Fruit fly (Drosophila melanogaster) whole organism, adult: ENCODE data around the gene DnaJ-H.

Source experiments
- CG11617 ChIP-seq: fragments of 200-800 bp; sonication (Bioruptor generic); optimal IDR thresholded peaks from 2 replicates; lab custom pipeline; 2017; ENCODE audit warnings: mild to moderate bottlenecking, missing biosample characterization, missing genetic modification reagents, missing genetic modification characterization
- CG12768 ChIP-seq: fragments of 200-800 bp; sonication (Bioruptor generic); optimal IDR thresholded peaks from 2 replicates; lab custom pipeline; 2017; ENCODE audit warnings: missing biosample characterization, missing genetic modification characterization, mild to moderate bottlenecking, moderate library complexity, missing genetic modification reagents
- CG14711 ChIP-seq: fragments of 200-800 bp; sonication (Bioruptor generic); optimal IDR thresholded peaks from 2 replicates; lab custom pipeline; 2018; ENCODE audit warnings: missing biosample characterization, mild to moderate bottlenecking, missing genetic modification characterization, moderate library complexity
- CG1620 ChIP-seq: fragments of 200-800 bp; sonication (Bioruptor generic); optimal IDR thresholded peaks from 2 replicates; lab custom pipeline; 2016; ENCODE audit warnings: missing biosample characterization, missing genetic modification characterization
- CG33017 ChIP-seq: fragments of 200-800 bp; sonication (Bioruptor generic); optimal IDR thresholded peaks from 2 replicates; lab custom pipeline; 2018; ENCODE audit warnings: missing biosample characterization, mild to moderate bottlenecking, missing genetic modification characterization, moderate library complexity
- CG5204 ChIP-seq: fragments of 200-800 bp; sonication (Bioruptor generic); optimal IDR thresholded peaks from 2 replicates; lab custom pipeline; 2016; ENCODE audit warnings: missing biosample characterization, missing genetic modification characterization
- CG7045 ChIP-seq: fragments of 200-800 bp; sonication (Bioruptor generic); optimal IDR thresholded peaks from 2 replicates; lab custom pipeline; 2017; ENCODE audit warnings: missing biosample characterization, mild to moderate bottlenecking, missing genetic modification characterization
- CG7101 ChIP-seq: fragments of 200-800 bp; sonication (Bioruptor generic); optimal IDR thresholded peaks from 2 replicates; lab custom pipeline; 2018; ENCODE audit warnings: missing biosample characterization, mild to moderate bottlenecking, missing genetic modification characterization, moderate library complexity
- Clk ChIP-seq: fragments of 200-800 bp; sonication (Bioruptor generic); optimal IDR thresholded peaks from 2 replicates; lab custom pipeline; 2017; ENCODE audit warnings: missing biosample characterization, missing genetic modification characterization
- Crg-1 ChIP-seq: fragments of 200-800 bp; sonication (Bioruptor generic); optimal IDR thresholded peaks from 2 replicates; lab custom pipeline; 2016; ENCODE audit warnings: missing biosample characterization, missing genetic modification characterization
- Hr96 ChIP-seq: fragments of 200-800 bp; sonication (Bioruptor generic); optimal IDR thresholded peaks from 2 replicates; lab custom pipeline; 2016; ENCODE audit warnings: missing biosample characterization, missing genetic modification characterization
- Mnt ChIP-seq: fragments of 200-800 bp; sonication (Bioruptor generic); optimal IDR thresholded peaks from 2 replicates; lab custom pipeline; 2016; ENCODE audit warnings: missing biosample characterization, mild to moderate bottlenecking, missing genetic modification characterization
- bab1 ChIP-seq: fragments of 200-800 bp; sonication (Bioruptor generic); optimal IDR thresholded peaks from 3 replicates; lab custom pipeline; 2019; ENCODE audit warnings: missing biosample characterization, mild to moderate bottlenecking, missing genetic modification characterization, moderate library complexity
- cic ChIP-seq: fragments of 200-800 bp; sonication (Bioruptor generic); optimal IDR thresholded peaks from 2 replicates; lab custom pipeline; 2017; ENCODE audit warnings: missing biosample characterization, mild to moderate bottlenecking, missing genetic modification characterization, moderate library complexity
- cnc ChIP-seq, 2 experiments: fragments of >200 bp; optimal IDR thresholded peaks; 2 replicates each; lab custom pipeline; 2017
- kay ChIP-seq: fragments of 200-800 bp; sonication (Bioruptor generic); peaks from one replicate; lab custom pipeline; 2016; ENCODE audit warnings: missing biosample characterization, missing genetic modification characterization, borderline replicate concordance
- ovo ChIP-seq: fragments of 200-800 bp; sonication (Bioruptor generic); optimal IDR thresholded peaks from 2 replicates; lab custom pipeline; 2016; ENCODE audit warnings: missing biosample characterization, missing genetic modification characterization
- pad ChIP-seq: fragments of 200-800 bp; sonication (Bioruptor generic); optimal IDR thresholded peaks from 3 replicates; lab custom pipeline; 2017; ENCODE audit warnings: missing biosample characterization, missing genetic modification characterization, mild to moderate bottlenecking, moderate library complexity, missing genetic modification reagents
- tj ChIP-seq: fragments of 200-800 bp; sonication (Bioruptor generic); optimal IDR thresholded peaks from 3 replicates; lab custom pipeline; 2017; ENCODE audit warnings: missing biosample characterization, mild to moderate bottlenecking, missing genetic modification characterization, moderate library complexity
- toe ChIP-seq: fragments of 200-800 bp; sonication (Bioruptor generic); optimal IDR thresholded peaks from 2 replicates; lab custom pipeline; 2016; ENCODE audit warnings: missing biosample characterization, missing genetic modification characterization

Gene DnaJ-H

DNA sequence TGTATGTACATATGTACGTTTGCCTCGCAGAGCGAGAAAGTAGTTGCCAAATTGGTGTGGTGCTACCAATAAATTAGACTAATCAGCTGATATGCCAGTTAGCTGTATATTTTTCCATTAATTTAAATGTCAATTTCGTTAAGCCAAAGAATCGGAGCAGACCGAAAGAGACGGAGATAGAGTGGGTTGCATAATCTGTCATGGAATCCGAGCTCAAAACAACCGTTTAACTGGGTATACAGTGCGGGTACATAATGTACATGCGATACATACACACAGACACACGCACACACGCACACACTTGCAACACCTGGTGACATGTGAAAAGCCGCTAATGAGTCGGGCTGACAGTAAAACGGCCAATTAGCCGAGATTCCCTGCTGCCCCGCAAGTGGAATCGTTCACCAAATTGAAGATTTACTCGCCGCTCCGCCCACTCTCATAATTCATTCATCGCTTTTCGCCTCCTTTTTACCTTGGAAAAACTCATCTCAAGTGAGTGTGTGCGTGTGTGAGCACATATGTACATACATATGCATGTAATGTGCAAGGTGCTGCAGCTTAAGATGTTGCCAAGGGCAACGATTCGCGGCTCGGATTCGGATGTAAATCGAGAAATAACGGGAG lies 25.3 kb upstream of the DnaJ-H start:
- no peak for TF ChIP-seq bab1 (GFP tag; lab: Kevin White, UChicago)
- TF ChIP-seq Crg-1 (GFP tag; lab: Kevin White, UChicago): no peak
- peak; percentile 2 for TF ChIP-seq ovo (GFP tag; lab: Kevin White, UChicago)

DNA sequence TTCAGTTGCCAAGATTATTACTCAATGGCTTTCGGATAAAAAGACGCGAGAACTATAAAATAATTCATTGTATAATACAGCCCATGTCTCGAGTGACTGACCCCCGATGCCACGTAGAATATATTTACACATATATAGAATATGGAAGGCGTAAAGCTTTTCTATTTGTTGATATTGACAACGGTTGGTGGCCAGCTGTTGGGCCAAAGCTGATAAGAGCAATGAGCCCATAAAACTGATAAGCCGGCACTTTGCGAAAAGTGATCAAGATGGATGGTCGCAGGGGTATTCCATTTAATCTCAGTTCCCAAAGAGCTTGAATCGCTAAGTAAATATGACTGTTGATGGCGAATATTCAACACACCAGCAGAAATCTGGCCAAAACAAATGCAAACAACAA lies 24.7 kb upstream of the DnaJ-H start:
- TF ChIP-seq CG7045 (peak; percentile 26), cic (GFP tag; lab: Kevin White, UChicago) (peak; percentile 95), CG12768 (GFP tag; lab: Kevin White, UChicago) (peak; percentile 81), CG14711 (peak; percentile 12), ovo (GFP tag; lab: Kevin White, UChicago) (peak; percentile 19), CG7101 (tag; lab: Kevin White, UChicago) (peak; percentile 52), CG5204 (no peak), cnc (optimal IDR thresholded peaks at IDR 0.05; lab: Kevin White, UChicago) (no peak), bab1 (GFP tag; lab: Kevin White, UChicago) (no peak), Clk (peak; percentile 13), Crg-1 (GFP tag; lab: Kevin White, UChicago) (no peak), Hr96 (GFP tag; lab: Kevin White, UChicago) (no peak), tj (peak; percentile 18), pad (GFP tag; lab: Kevin White, UChicago) (peak; percentile 55), CG11617 (peak; percentile 44), Mnt (GFP tag; lab: Kevin White, UChicago) (peak; percentile 57), toe (GFP tag; lab: Kevin White, UChicago) (no peak), CG1620 (GFP tag; lab: Kevin White, UChicago) (no peak), CG33017 (peak; percentile 43), kay (GFP tag; lab: Kevin White, UChicago) (no peak)

DNA sequence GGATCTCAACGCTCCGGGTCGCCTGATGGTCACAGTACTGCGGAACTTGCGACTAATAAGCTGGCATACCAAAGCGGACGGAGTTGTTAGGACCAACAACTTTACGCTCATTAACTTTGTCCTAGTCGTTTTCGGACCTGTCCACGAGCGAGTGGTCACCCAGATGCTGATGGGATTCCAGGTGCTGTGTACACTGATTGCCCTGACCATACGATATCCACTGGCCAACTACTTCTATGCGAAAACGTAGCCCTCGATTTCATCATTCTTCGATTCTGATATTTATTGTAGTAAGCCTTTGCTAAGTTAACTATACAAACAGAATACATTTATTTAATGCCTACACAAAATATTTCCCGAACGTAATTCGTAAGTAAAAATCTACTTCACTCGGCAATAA lies 17.3 kb upstream of the DnaJ-H start, which contains the start of gene Rsph1:
Gene Rsph1, plus strand, starts transcription at position 301 of the 400 bp plus-strand sequence.
- TF ChIP-seq Hr96 (GFP tag; lab: Kevin White, UChicago): no peak
- no peak for TF ChIP-seq Clk
- no peak for TF ChIP-seq CG14711
- no peak for TF ChIP-seq cic (GFP tag; lab: Kevin White, UChicago)
- no peak for TF ChIP-seq Mnt (GFP tag; lab: Kevin White, UChicago)
- TF ChIP-seq CG5204: no peak
- no peak for TF ChIP-seq CG7101 (tag; lab: Kevin White, UChicago)
- no peak for TF ChIP-seq toe (GFP tag; lab: Kevin White, UChicago)
- no peak for TF ChIP-seq Crg-1 (GFP tag; lab: Kevin White, UChicago)

DNA sequence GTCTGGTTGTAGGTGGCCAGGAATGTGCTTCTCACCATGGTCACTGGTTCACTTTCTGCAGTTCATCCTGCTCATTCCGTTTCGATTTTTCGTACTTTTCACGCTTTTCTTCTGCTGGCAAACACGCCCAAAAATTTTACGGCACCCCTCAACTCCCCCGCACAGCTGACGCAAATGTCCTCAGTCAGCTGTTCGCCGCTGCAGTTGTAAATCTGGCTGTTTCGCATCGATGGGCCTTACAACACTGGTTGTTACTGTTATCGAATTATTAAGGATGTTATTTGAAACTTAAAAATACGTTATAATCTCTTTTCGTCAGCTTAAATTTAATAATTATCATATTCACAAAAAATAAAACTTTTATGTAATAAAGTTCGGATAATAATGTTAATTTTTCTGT lies 16.5 kb upstream of the DnaJ-H start, which contains the start of gene Mgat3:
Gene Mgat3, minus strand, starts transcription at position 182 of the 400 bp plus-strand sequence.
- no peak for TF ChIP-seq toe (GFP tag; lab: Kevin White, UChicago)
- no peak for TF ChIP-seq bab1 (GFP tag; lab: Kevin White, UChicago)
- no peak for TF ChIP-seq CG5204
- no peak for TF ChIP-seq kay (GFP tag; lab: Kevin White, UChicago)
- no peak for TF ChIP-seq pad (GFP tag; lab: Kevin White, UChicago)
- no peak for TF ChIP-seq Mnt (GFP tag; lab: Kevin White, UChicago)
- no peak for TF ChIP-seq CG7045
- no peak for TF ChIP-seq CG12768 (GFP tag; lab: Kevin White, UChicago)
- TF ChIP-seq Crg-1 (GFP tag; lab: Kevin White, UChicago): no peak

DNA sequence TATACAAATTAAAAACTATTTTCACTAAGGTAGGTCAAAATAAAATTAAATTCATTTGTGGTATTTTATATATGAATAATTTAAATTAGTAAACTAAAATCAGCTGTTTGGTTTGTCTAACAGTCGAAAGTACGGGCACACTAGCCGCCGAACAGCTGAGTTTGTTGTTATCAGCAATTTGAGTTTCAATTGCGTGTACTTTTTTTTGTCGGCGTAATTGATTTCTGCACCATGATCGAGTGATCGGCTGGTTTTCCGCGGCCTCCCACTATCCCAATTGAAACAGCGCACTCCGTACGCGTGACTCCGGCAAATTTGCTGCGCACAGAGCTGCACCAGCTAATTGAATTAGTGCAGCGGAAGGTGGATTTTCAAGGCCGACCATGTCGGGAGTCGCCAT lies 13.2 kb upstream of the DnaJ-H start, which contains the start of gene Alg7:
Gene Alg7, plus strand, starts transcription at position 153 of the 400 bp plus-strand sequence.
- TF ChIP-seq tj (peak; percentile 45), Mnt (GFP tag; lab: Kevin White, UChicago) (no peak), bab1 (GFP tag; lab: Kevin White, UChicago) (peak; percentile 49), ovo (GFP tag; lab: Kevin White, UChicago) (no peak), CG7045 (no peak), kay (GFP tag; lab: Kevin White, UChicago) (no peak), CG7101 (tag; lab: Kevin White, UChicago) (no peak), Crg-1 (GFP tag; lab: Kevin White, UChicago) (no peak), Clk (no peak)

DNA sequence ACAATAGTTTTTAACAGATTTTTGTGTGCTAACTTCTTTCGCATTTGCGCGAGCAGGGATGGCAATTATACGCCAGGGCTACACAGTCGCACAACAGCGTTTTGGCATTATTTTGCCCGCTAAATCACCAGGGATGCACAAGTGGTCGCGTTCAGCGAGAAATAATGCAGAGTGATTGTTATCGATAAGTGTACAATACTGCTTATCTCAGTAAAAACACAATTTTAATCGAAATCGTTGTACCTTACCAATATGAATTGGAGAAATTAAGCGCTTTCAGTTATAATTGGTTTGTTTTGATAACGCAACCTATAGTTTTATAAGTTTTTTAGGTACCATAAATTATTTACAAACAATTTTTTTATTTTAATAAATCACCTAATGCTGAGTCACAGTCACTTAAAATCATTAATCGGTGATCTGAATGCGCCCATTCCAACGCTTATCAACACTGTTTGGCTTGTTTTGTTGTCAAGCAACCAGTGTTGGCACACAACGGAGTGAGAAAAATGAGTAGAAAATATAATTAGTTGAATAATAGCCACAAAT lies 10.9 kb upstream of the DnaJ-H start, which contains the start of the genes Sfmbt and CG5439:
Gene Sfmbt, minus strand, starts transcription at position 85 of the 549 bp plus-strand sequence.
Gene CG5439, plus strand, starts transcription at position 450 of the 549 bp plus-strand sequence.
- peak; percentile 95 for TF ChIP-seq toe (GFP tag; lab: Kevin White, UChicago)
- peak; percentile 83 for TF ChIP-seq Crg-1 (GFP tag; lab: Kevin White, UChicago)
- peak; percentile 88 for TF ChIP-seq Clk
- TF ChIP-seq kay (GFP tag; lab: Kevin White, UChicago): no peak
- TF ChIP-seq CG33017: peak; percentile 82
- no peak for TF ChIP-seq CG5204
- TF ChIP-seq CG12768 (GFP tag; lab: Kevin White, UChicago): peak; percentile 85
- peak; percentile 91 for TF ChIP-seq CG1620 (GFP tag; lab: Kevin White, UChicago)
- TF ChIP-seq ovo (GFP tag; lab: Kevin White, UChicago): peak; percentile 74
- peak; percentile 85 for TF ChIP-seq bab1 (GFP tag; lab: Kevin White, UChicago)
- peak in 1 of 2 experiments; percentile 80 for TF ChIP-seq cnc (optimal IDR thresholded peaks at IDR 0.05; lab: Kevin White, UChicago)
- TF ChIP-seq Hr96 (GFP tag; lab: Kevin White, UChicago): peak; percentile 88
- TF ChIP-seq pad (GFP tag; lab: Kevin White, UChicago): peak; percentile 80
- TF ChIP-seq CG7101 (tag; lab: Kevin White, UChicago): peak; percentile 83
- TF ChIP-seq tj: peak; percentile 93
- peak; percentile 74 for TF ChIP-seq CG14711
- TF ChIP-seq cic (GFP tag; lab: Kevin White, UChicago): peak; percentile 57
- peak; percentile 82 for TF ChIP-seq CG7045
- TF ChIP-seq CG11617: peak; percentile 88
- TF ChIP-seq Mnt (GFP tag; lab: Kevin White, UChicago): peak; percentile 81
